Fruit fly (Drosophila melanogaster): Measurements from ENCODE around the gene MTA1-like.
A peak's percentile ranks its signal among the peaks of the same experiment; 100 is the strongest.

MTA1-like gene

DNA sequence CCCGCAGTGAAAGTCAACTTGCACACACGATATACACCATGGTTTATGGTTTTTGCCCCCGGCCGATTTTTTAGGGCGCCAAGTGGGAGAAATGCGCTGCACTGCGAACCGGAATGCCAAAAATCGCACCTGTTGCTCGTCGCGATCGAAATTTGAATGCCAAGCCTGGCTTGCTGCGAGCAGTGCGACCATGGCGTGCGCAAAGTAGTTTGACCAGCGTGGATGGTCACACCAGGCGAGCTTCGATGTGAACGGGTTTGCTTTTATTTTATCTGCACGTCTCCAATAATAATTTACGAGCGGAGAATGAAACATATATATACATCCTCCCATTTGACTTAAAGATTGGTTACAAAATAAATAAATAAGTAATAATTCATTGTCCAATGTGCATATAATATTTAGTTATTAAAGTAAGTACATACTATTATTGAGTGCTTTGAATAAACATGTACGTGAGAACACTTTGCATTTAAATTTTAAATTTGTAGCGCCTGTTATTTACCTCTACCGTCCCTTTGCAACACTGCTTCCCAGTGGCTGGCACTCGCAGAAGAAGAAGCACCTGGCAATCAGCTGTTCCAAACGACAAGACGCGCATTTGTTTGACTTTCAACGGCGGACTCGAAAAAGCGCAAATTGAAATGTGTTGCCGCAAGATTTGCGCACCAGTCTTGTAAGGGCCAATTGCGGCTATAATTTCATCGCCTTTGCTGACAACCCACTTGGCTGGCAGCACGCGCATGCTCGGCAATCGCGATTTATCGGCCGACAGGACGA, 36.9 kb upstream of the MTA1-like start, which contains the start of the genes Rab23 and plx (continued):
- no peak for TF ChIP-seq jigr1 (GFP tag; IDR thresholded peaks at IDR 0.05)
- peak in 1 of 2 experiments; percentile 72 for TF ChIP-seq tll (GFP tag; optimal IDR thresholded peaks at IDR 0.05)
- no peak for TF ChIP-seq CG8359 (GFP tag; optimal IDR thresholded peaks at IDR 0.05; ENCODE audit: borderline replicate concordance)
- TF ChIP-seq phol (tag; optimal IDR thresholded peaks at IDR 0.05) = peak; percentile 51
- no peak for TF ChIP-seq Drgx (GFP tag; IDR thresholded peaks at IDR 0.05)
- TF ChIP-seq vvl (GFP tag; IDR thresholded peaks at IDR 0.05) = peak; percentile 11; the same call in 1 of the 2 replicates
- peak; percentile 34 for TF ChIP-seq nmo (GFP tag; optimal IDR thresholded peaks at IDR 0.05)
- TF ChIP-seq Hmr (GFP tag; optimal IDR thresholded peaks at IDR 0.05) = peak; percentile 47
- TF ChIP-seq GATAe (GFP tag; conservative IDR thresholded peaks at IDR 0.05) = no peak

- TF ChIP-seq CG34224 (GFP tag; IDR thresholded peaks at IDR 0.05; ENCODE audit: partially characterized antibody) = 0 out of 3 replicates have a peak, but pooled peaks have one; percentile 33
- TF ChIP-seq Asciz (GFP tag; optimal IDR thresholded peaks at IDR 0.05) = no peak
- TF ChIP-seq CTCF (GFP tag; optimal IDR thresholded peaks at IDR 0.05) = peak; percentile 79
- peak in 1 of 2 experiments; percentile 25 for TF ChIP-seq insv (GFP tag; optimal IDR thresholded peaks at IDR 0.05)
- no peak for TF ChIP-seq CG9876 (GFP tag; optimal IDR thresholded peaks at IDR 0.05)
- TF ChIP-seq CG13123 (GFP tag; optimal IDR thresholded peaks at IDR 0.05) = no peak
- peak; percentile 48 for TF ChIP-seq Ets65A (GFP tag)
- peak; percentile 85 for TF ChIP-seq cg (GFP tag; optimal IDR thresholded peaks at IDR 0.05)
- TF ChIP-seq CG15479 (GFP tag; optimal IDR thresholded peaks at IDR 0.05) = peak; percentile 76
- TF ChIP-seq sens (GFP tag) = peak; percentile 55
- TF ChIP-seq gfzf (GFP tag; optimal IDR thresholded peaks at IDR 0.05) = no peak
- no peak for TF ChIP-seq jumu (GFP tag; optimal IDR thresholded peaks at IDR 0.05)
- TF ChIP-seq abd-A (tag; optimal IDR thresholded peaks at IDR 0.05) = no peak
- no peak for TF ChIP-seq sd (tag; optimal IDR thresholded peaks at IDR 0.05)
- peak; percentile 8; the same call in 1 of the 2 replicates for TF ChIP-seq vvl (GFP tag; IDR thresholded peaks at IDR 0.05)
- no peak for TF ChIP-seq CG1529 (GFP tag; optimal IDR thresholded peaks at IDR 0.05)
- no peak for TF ChIP-seq grn (GFP tag; optimal IDR thresholded peaks at IDR 0.05)
- peak; percentile 30; the same call in 1 of the 2 replicates for TF ChIP-seq rib (GFP tag; IDR thresholded peaks at IDR 0.05)
- no peak for TF ChIP-seq CG17359 (tag; optimal IDR thresholded peaks at IDR 0.05)
- TF ChIP-seq ac (GFP tag; optimal IDR thresholded peaks at IDR 0.05) = no peak
Measured at dm6 chr3R:5684550-5685118, 36.1 kb upstream of the MTA1-like start.

dm6 chr3R:5682921-5683748, 34.6 kb upstream of the MTA1-like start:
- TF ChIP-seq vnd (GFP tag; IDR thresholded peaks at IDR 0.05; ENCODE audit: partially characterized antibody) (no peak), gcm2 (GFP tag; optimal IDR thresholded peaks at IDR 0.05) (peak; percentile 11), ci (GFP tag; IDR thresholded peaks at IDR 0.05) (peak; percentile 74), Nf-YA (GFP tag; IDR thresholded peaks at IDR 0.05) (no peak), CG7987 (GFP tag; optimal IDR thresholded peaks at IDR 0.05) (no peak), bsh (GFP tag; optimal IDR thresholded peaks at IDR 0.05) (peak; percentile 55 to 88), Nf-YB (GFP tag; optimal IDR thresholded peaks at IDR 0.05) (peak; percentile 21), CG33557 (GFP tag; optimal IDR thresholded peaks at IDR 0.05) (peak; percentile 49), lola (GFP tag; optimal IDR thresholded peaks at IDR 0.05) (peak in 1 of 3 experiments; percentile 75), Mes4 (GFP tag; optimal IDR thresholded peaks at IDR 0.05) (peak; percentile 56), CG6689 (GFP tag; IDR thresholded peaks at IDR 0.05) (peak; percentile 48), scrt (GFP tag; optimal IDR thresholded peaks at IDR 0.05) (peak; percentile 48), CG10321 (GFP tag; IDR thresholded peaks at IDR 0.05) (no peak), NFAT (GFP tag; IDR thresholded peaks at IDR 0.05) (no peak), CG18764 (GFP tag; optimal IDR thresholded peaks at IDR 0.05) (peak; percentile 31), dati (GFP tag; IDR thresholded peaks at IDR 0.05) (0 out of 2 replicates have a peak, but pooled peaks have one; percentile 7), Chrac-16 (GFP tag; optimal IDR thresholded peaks at IDR 0.05) (peak; percentile 48)
